Fruit fly (Drosophila melanogaster) whole organism, adult: ENCODE results near the gene sunn.

Experiments
- CG11617 ChIP-seq: fragments of 200-800 bp; sonication (Bioruptor generic); optimal IDR thresholded peaks from 2 replicates; lab custom pipeline; 2017; ENCODE audit warnings: mild to moderate bottlenecking, missing biosample characterization, missing genetic modification reagents, missing genetic modification characterization
- CG14711 ChIP-seq: fragments of 200-800 bp; sonication (Bioruptor generic); optimal IDR thresholded peaks from 2 replicates; lab custom pipeline; 2018; ENCODE audit warnings: missing biosample characterization, mild to moderate bottlenecking, missing genetic modification characterization, moderate library complexity
- CG33017 ChIP-seq: fragments of 200-800 bp; sonication (Bioruptor generic); optimal IDR thresholded peaks from 2 replicates; lab custom pipeline; 2018; ENCODE audit warnings: missing biosample characterization, mild to moderate bottlenecking, missing genetic modification characterization, moderate library complexity
- CG7101 ChIP-seq: fragments of 200-800 bp; sonication (Bioruptor generic); optimal IDR thresholded peaks from 2 replicates; lab custom pipeline; 2018; ENCODE audit warnings: missing biosample characterization, mild to moderate bottlenecking, missing genetic modification characterization, moderate library complexity
- Clk ChIP-seq: fragments of 200-800 bp; sonication (Bioruptor generic); optimal IDR thresholded peaks from 2 replicates; lab custom pipeline; 2017; ENCODE audit warnings: missing biosample characterization, missing genetic modification characterization
- Hr96 ChIP-seq: fragments of 200-800 bp; sonication (Bioruptor generic); optimal IDR thresholded peaks from 2 replicates; lab custom pipeline; 2016; ENCODE audit warnings: missing biosample characterization, missing genetic modification characterization
- Mnt ChIP-seq: fragments of 200-800 bp; sonication (Bioruptor generic); optimal IDR thresholded peaks from 2 replicates; lab custom pipeline; 2016; ENCODE audit warnings: missing biosample characterization, mild to moderate bottlenecking, missing genetic modification characterization
- cic ChIP-seq: fragments of 200-800 bp; sonication (Bioruptor generic); optimal IDR thresholded peaks from 2 replicates; lab custom pipeline; 2017; ENCODE audit warnings: missing biosample characterization, mild to moderate bottlenecking, missing genetic modification characterization, moderate library complexity
- kay ChIP-seq: fragments of 200-800 bp; sonication (Bioruptor generic); peaks from one replicate; lab custom pipeline; 2016; ENCODE audit warnings: missing biosample characterization, missing genetic modification characterization, borderline replicate concordance
- toe ChIP-seq: fragments of 200-800 bp; sonication (Bioruptor generic); optimal IDR thresholded peaks from 2 replicates; lab custom pipeline; 2016; ENCODE audit warnings: missing biosample characterization, missing genetic modification characterization

DNA sequence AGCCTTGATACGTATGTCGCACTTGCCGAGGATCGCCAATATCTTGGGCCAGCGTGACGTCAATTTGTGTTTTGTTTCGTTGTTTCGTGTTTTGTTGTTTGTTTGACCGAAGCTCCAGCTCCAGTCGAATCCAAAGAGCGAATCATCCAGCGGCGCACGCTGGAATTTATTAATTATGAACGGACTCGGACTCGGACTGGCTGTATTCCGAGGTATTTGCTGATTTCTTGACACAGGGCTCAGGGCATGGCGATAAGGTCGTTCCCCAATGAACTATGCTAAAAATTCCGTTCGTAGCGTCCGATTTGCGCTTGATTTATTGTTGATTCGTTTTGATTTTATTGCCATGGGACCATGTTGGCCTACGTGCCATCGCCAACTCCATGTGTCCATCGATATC is 11.2 kb upstream of the sunn start:
- TF ChIP-seq Hr96 (no peak), cic (no peak), Mnt (GFP tag; lab: Kevin White, UChicago) (no peak), kay (no peak), CG33017 (tag; lab: Kevin White, UChicago) (no peak), CG14711 (tag; lab: Kevin White, UChicago) (no peak), CG11617 (GFP tag; lab: Kevin White, UChicago) (no peak), toe (GFP tag; lab: Kevin White, UChicago) (no peak), CG7101 (tag; lab: Kevin White, UChicago) (no peak), Clk (GFP tag; lab: Kevin White, UChicago) (no peak)
